Worm (Caenorhabditis elegans) whole organism, L2 larva: ENCODE results near the gene R11G1.11.
A peak's percentile ranks its signal among the peaks of the same experiment; 100 is the strongest.

Source experiments
- C34F6.9 ChIP-seq: fragments of 150-350 bp; optimal IDR thresholded peaks from 2 replicates; lab custom pipeline; 2014; ENCODE audit warnings: missing biosample characterization, missing genetic modification characterization
- F13H6.1 ChIP-seq: sonication (generic microtip); optimal IDR thresholded peaks from 2 replicates; lab custom pipeline; 2016; ENCODE audit warnings: missing genetic modification characterization, missing compliant biosample characterization
- Y55F3AM.14 ChIP-seq: fragments of 200-800 bp; sonication (Bioruptor generic); optimal IDR thresholded peaks from 2 replicates; lab custom pipeline; 2018; ENCODE audit warnings: mild to moderate bottlenecking, missing genetic modification characterization, missing compliant biosample characterization
- alr-1 ChIP-seq: fragments of 150-350 bp; optimal IDR thresholded peaks from 2 replicates; lab custom pipeline; 2014; ENCODE audit warnings: missing biosample characterization, missing genetic modification characterization
- blmp-1 ChIP-seq: sonication (generic microtip); optimal IDR thresholded peaks from 2 replicates; lab custom pipeline; 2017; ENCODE audit warnings: missing genetic modification characterization, mild to moderate bottlenecking, missing compliant biosample characterization, antibody characterized with exemption, moderate library complexity; ENCODE audit not compliant: insufficient read depth
- ceh-16 ChIP-seq: fragments of 150-350 bp; optimal IDR thresholded peaks from 2 replicates; lab custom pipeline; 2014; ENCODE audit warnings: missing biosample characterization, missing genetic modification characterization
- ceh-82 ChIP-seq: fragments of 150-350 bp; optimal IDR thresholded peaks from 2 replicates; lab custom pipeline; 2014; ENCODE audit warnings: missing biosample characterization, missing genetic modification characterization
- dmd-4 ChIP-seq: sonication (generic microtip); optimal IDR thresholded peaks from 2 replicates; lab custom pipeline; 2017; ENCODE audit warnings: missing biosample characterization, missing genetic modification characterization
- egl-27 ChIP-seq: sonication (generic microtip); optimal IDR thresholded peaks from 3 replicates; lab custom pipeline; 2017; ENCODE audit warnings: missing biosample characterization, missing genetic modification reagents, missing genetic modification characterization
- elt-1 ChIP-seq: fragments of 150-350 bp; optimal IDR thresholded peaks from 2 replicates; lab custom pipeline; 2014; ENCODE audit warnings: missing biosample characterization, missing genetic modification characterization
- elt-3 ChIP-seq: sonication (generic microtip); optimal IDR thresholded peaks from 2 replicates; lab custom pipeline; 2017; ENCODE audit warnings: missing biosample characterization, missing genetic modification characterization
- lin-11 ChIP-seq: fragments of 150-350 bp; sonication (generic microtip); optimal IDR thresholded peaks from 2 replicates; lab custom pipeline; 2014; ENCODE audit warnings: missing biosample characterization, missing genetic modification characterization, inconsistent platforms, mixed read lengths
- lin-39 ChIP-seq: fragments of 150-350 bp; optimal IDR thresholded peaks from 2 replicates; lab custom pipeline; 2014; ENCODE audit warnings: missing biosample characterization, missing genetic modification reagents, missing genetic modification characterization
- mab-5 ChIP-seq: fragments of 150-350 bp; optimal IDR thresholded peaks from 2 replicates; lab custom pipeline; 2014; ENCODE audit warnings: missing biosample characterization, missing genetic modification characterization
- mbf-1 ChIP-seq: sonication (generic microtip); optimal IDR thresholded peaks from 2 replicates; lab custom pipeline; 2017; ENCODE audit warnings: missing biosample characterization, missing genetic modification characterization
- mdl-1 ChIP-seq, 2 experiments: fragments of 150-350 bp in 1 of 2; sonication (generic microtip) in 1 of 2; optimal IDR thresholded peaks; 2 replicates each; lab custom pipeline; 2017; ENCODE audit warnings: missing biosample characterization in 2 of 2, missing genetic modification characterization in 2 of 2
- nhr-10 ChIP-seq: sonication (generic microtip); optimal IDR thresholded peaks from 2 replicates; lab custom pipeline; 2017; ENCODE audit warnings: missing biosample characterization, missing genetic modification characterization
- nhr-11 ChIP-seq: fragments of 150-350 bp; optimal IDR thresholded peaks from 2 replicates; lab custom pipeline; 2014; ENCODE audit warnings: missing biosample characterization, missing genetic modification characterization
- nhr-21 ChIP-seq: fragments of 150-350 bp; optimal IDR thresholded peaks from 2 replicates; lab custom pipeline; 2014; ENCODE audit warnings: missing biosample characterization, missing genetic modification characterization
- nhr-23 ChIP-seq: fragments of 150-350 bp; optimal IDR thresholded peaks from 2 replicates; lab custom pipeline; 2014; ENCODE audit warnings: missing biosample characterization, missing genetic modification reagents, missing genetic modification characterization
- nhr-237 ChIP-seq: fragments of 150-350 bp; optimal IDR thresholded peaks from 2 replicates; lab custom pipeline; 2014; ENCODE audit warnings: missing biosample characterization, missing genetic modification characterization
- nhr-25 ChIP-seq: fragments of 150-350 bp; sonication (generic microtip); optimal IDR thresholded peaks from 3 replicates; lab custom pipeline; 2014; ENCODE audit warnings: missing biosample characterization, missing genetic modification characterization
- nhr-77 ChIP-seq: fragments of 150-350 bp; optimal IDR thresholded peaks from 2 replicates; lab custom pipeline; 2014; ENCODE audit warnings: missing biosample characterization, missing genetic modification characterization
- sem-4 ChIP-seq: fragments of 150-350 bp; optimal IDR thresholded peaks from 2 replicates; lab custom pipeline; 2014; ENCODE audit warnings: missing biosample characterization, missing genetic modification reagents, missing genetic modification characterization
- sma-3 ChIP-seq: sonication (generic microtip); optimal IDR thresholded peaks from 2 replicates; lab custom pipeline; 2016; ENCODE audit warnings: missing genetic modification reagents, missing genetic modification characterization, missing compliant biosample characterization
- sma-9 ChIP-seq, 2 experiments: fragments of 150-350 bp in 1 of 2; sonication (generic microtip) in 1 of 2; optimal IDR thresholded peaks; 2 replicates each; lab custom pipeline; 2014 to 2016; ENCODE audit warnings: missing genetic modification characterization in 2 of 2, mild to moderate bottlenecking in 1 of 2, missing biosample characterization in 1 of 2, missing compliant biosample characterization in 1 of 2, missing genetic modification reagents in 1 of 2, moderate library complexity in 1 of 2
- unc-39 ChIP-seq: fragments of 150-350 bp; optimal IDR thresholded peaks from 2 replicates; lab custom pipeline; 2014; ENCODE audit warnings: missing biosample characterization, missing genetic modification characterization
- zag-1 ChIP-seq: fragments of 150-350 bp; optimal IDR thresholded peaks from 2 replicates; lab custom pipeline; 2014; ENCODE audit warnings: missing biosample characterization, missing genetic modification characterization
- ztf-1 ChIP-seq: fragments of 200-800 bp; sonication (Bioruptor generic); conservative IDR thresholded peaks from 2 replicates; pipeline ENCODE4 v1.3.6; 2022; ENCODE audit warnings: missing genetic modification characterization, missing compliant biosample characterization
- ztf-11 ChIP-seq: sonication (generic microtip); optimal IDR thresholded peaks from 2 replicates; lab custom pipeline; 2017; ENCODE audit warnings: missing biosample characterization, missing genetic modification characterization
- ztf-4 ChIP-seq: fragments of 150-350 bp; optimal IDR thresholded peaks from 2 replicates; lab custom pipeline; 2014; ENCODE audit warnings: missing biosample characterization, missing genetic modification characterization

The R11G1.11 gene

ce11 chrX:3650100-3650809 is 4.5 kb upstream of the R11G1.11 start, which contains the start of the genes sax-1 and R11G1.2 (continued):
- TF ChIP-seq Y55F3AM.14 (no peak), ztf-1 (GFP tag; lab: Robert Waterston, UW) (no peak), blmp-1 (tag; lab: Kevin White, UChicago) (peak; percentile 34)

DNA sequence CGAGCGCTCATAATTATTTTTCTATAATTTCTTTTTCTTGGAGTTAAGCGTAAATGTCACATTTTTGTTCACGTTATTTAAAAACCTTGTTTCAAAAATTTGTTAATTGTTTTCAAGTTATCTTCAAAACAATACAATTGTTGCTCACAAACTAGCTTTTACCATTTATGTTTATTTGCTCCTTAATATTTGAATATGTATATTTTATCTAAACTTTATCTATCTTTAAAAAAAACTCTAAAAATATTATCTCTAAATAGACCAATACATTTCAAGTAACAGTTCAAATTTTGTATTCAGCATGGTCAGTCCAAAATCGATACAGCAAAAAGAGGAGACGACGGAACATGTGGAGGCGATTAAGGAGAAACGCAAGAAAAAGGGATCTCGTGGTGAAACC is 1.2 kb downstream of the R11G1.11 start, which contains the start of gene R11G1.7:
Gene R11G1.7, plus strand, starts transcription at position 301 of the 400 bp plus-strand sequence.
- no peak for TF ChIP-seq unc-39
- no peak for TF ChIP-seq sma-9 (GFP tag; optimal IDR thresholded peaks at IDR 0.05; lab: Kevin White, UChicago)
- TF ChIP-seq sma-9 (tag; optimal IDR thresholded peaks at IDR 0.05; lab: Kevin White, UChicago) = no peak
- no peak for TF ChIP-seq F13H6.1 (tag; lab: Kevin White, UChicago)
- no peak for TF ChIP-seq ceh-82 (tag; lab: Kevin White, UChicago)
- TF ChIP-seq nhr-10 (tag; lab: Kevin White, UChicago) = no peak
- TF ChIP-seq sem-4 (tag; lab: Kevin White, UChicago) = no peak
- no peak for TF ChIP-seq nhr-237 (tag; lab: Kevin White, UChicago)

ce11 chrX:3659192-3659591 is 4.5 kb downstream of the R11G1.11 start, which contains the start of gene R11G1.1:
TSS of gene R11G1.1 (plus strand) at chrX:3659492.
- TF ChIP-seq alr-1 (no peak), dmd-4 (tag; lab: Kevin White, UChicago) (no peak), mbf-1 (no peak), ceh-16 (tag; lab: Kevin White, UChicago) (no peak), sma-3 (GFP tag; lab: Kevin White, UChicago) (no peak), nhr-10 (tag; lab: Kevin White, UChicago) (no peak), nhr-23 (tag; lab: Kevin White, UChicago) (no peak), elt-1 (tag; lab: Kevin White, UChicago) (no peak), nhr-21 (tag; lab: Kevin White, UChicago) (no peak), nhr-77 (tag; lab: Kevin White, UChicago) (no peak), zag-1 (no peak)

DNA sequence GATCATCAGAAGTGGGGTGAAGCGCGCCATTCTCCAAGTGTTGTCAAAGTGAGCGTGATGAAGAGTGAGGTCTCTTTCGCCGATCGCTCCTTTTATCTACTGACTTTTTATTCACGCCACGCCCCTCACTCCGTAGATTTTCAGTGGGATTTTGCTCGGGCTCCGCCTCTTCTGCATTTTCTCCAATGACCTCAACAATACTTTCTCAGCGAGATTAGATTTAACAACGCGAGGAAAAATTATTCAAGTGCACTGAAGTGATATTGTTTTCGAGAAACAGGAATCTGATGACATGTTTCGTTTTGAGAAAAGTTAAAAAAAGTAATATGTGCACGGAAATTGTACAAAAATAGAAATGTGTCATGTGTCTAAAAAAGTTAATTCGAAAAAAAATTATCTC is 14.1 kb downstream of the R11G1.11 start, which contains the start of gene snet-1:
Gene snet-1, minus strand, starts transcription at position 101 of the 400 bp plus-strand sequence.
- TF ChIP-seq nhr-11 (tag; lab: Kevin White, UChicago) = no peak
- no peak for TF ChIP-seq blmp-1 (tag; lab: Kevin White, UChicago)
- no peak for TF ChIP-seq C34F6.9 (tag; lab: Kevin White, UChicago)
- no peak for TF ChIP-seq ztf-1 (GFP tag; lab: Robert Waterston, UW)
- no peak for TF ChIP-seq elt-1 (tag; lab: Kevin White, UChicago)
- TF ChIP-seq lin-39 (tag; lab: Kevin White, UChicago) = no peak
- TF ChIP-seq zag-1 = no peak
- no peak for TF ChIP-seq nhr-77 (tag; lab: Kevin White, UChicago)
- TF ChIP-seq mab-5 (tag; lab: Kevin White, UChicago) = no peak
- no peak for TF ChIP-seq ztf-11 (tag; lab: Kevin White, UChicago)
- no peak for TF ChIP-seq nhr-25
- TF ChIP-seq mbf-1 = no peak
- TF ChIP-seq egl-27 = no peak
- TF ChIP-seq mdl-1 (tag; optimal IDR thresholded peaks at IDR 0.05; lab: Kevin White, UChicago) = no peak
- TF ChIP-seq nhr-23 (tag; lab: Kevin White, UChicago) = no peak
- no peak for TF ChIP-seq sma-9 (GFP tag; optimal IDR thresholded peaks at IDR 0.05; lab: Kevin White, UChicago)
- no peak for TF ChIP-seq sma-9 (tag; optimal IDR thresholded peaks at IDR 0.05; lab: Kevin White, UChicago)
- no peak for TF ChIP-seq dmd-4 (tag; lab: Kevin White, UChicago)
- TF ChIP-seq ztf-4 (tag; lab: Kevin White, UChicago) = no peak

ce11 chrX:3671998-3672397 is 17.3 kb downstream of the R11G1.11 start, which contains the start of gene C02F12.5:
TSS of gene C02F12.5 (minus strand) at chrX:3672098.
- TF ChIP-seq elt-3 (tag; lab: Kevin White, UChicago) (no peak), mab-5 (tag; lab: Kevin White, UChicago) (no peak), lin-11 (tag; lab: Kevin White, UChicago) (no peak)
